Fruit fly (Drosophila melanogaster) whole organism, pupa: ENCODE data around the gene CG32488.

Source experiments
- CG10348 ChIP-seq: fragments of 200-800 bp; sonication (Bioruptor generic); IDR thresholded peaks from 2 replicates; pipeline ENCODE4 v1.3.6; 2022; ENCODE audit warnings: missing biosample characterization, missing genetic modification characterization
- CG12605 ChIP-seq: fragments of 200-800 bp; sonication (Bioruptor generic); IDR thresholded peaks from 2 replicates; pipeline ENCODE4 v1.3.6; 2022; ENCODE audit warnings: missing biosample characterization, missing genetic modification characterization
- CG13204 ChIP-seq: fragments of 200-800 bp; sonication (Bioruptor generic); optimal IDR thresholded peaks from 2 replicates; lab custom pipeline; 2018; ENCODE audit warnings: missing biosample characterization, mild to moderate bottlenecking, missing genetic modification characterization, moderate library complexity
- CG14655 ChIP-seq: fragments of 200-800 bp; sonication (Bioruptor generic); optimal IDR thresholded peaks from 3 replicates; lab custom pipeline; 2017; ENCODE audit warnings: mild to moderate bottlenecking, missing biosample characterization, missing genetic modification reagents, missing genetic modification characterization
- CG15710 ChIP-seq: fragments of 200-800 bp; sonication (Bioruptor generic); optimal IDR thresholded peaks from 2 replicates; lab custom pipeline; 2018; ENCODE audit warnings: missing biosample characterization, mild to moderate bottlenecking, missing genetic modification characterization, moderate library complexity
- CG17806 ChIP-seq: fragments of 200-800 bp; sonication (Bioruptor generic); optimal IDR thresholded peaks from 2 replicates; lab custom pipeline; 2018; ENCODE audit warnings: missing biosample characterization, mild to moderate bottlenecking, missing genetic modification characterization, moderate library complexity
- CG32121 ChIP-seq: fragments of 200-800 bp; sonication (Bioruptor generic); IDR thresholded peaks from 2 replicates; pipeline ENCODE4 v1.3.6; 2022; ENCODE audit warnings: missing biosample characterization, missing genetic modification characterization
- CG34367 ChIP-seq: fragments of 200-800 bp; sonication (Bioruptor generic); optimal IDR thresholded peaks from 2 replicates; lab custom pipeline; 2018; ENCODE audit warnings: missing biosample characterization, mild to moderate bottlenecking, missing genetic modification characterization
- CG4496 ChIP-seq: fragments of 200-800 bp; sonication (Bioruptor generic); IDR thresholded peaks from 3 replicates; pipeline ENCODE4 v1.3.6; 2022; ENCODE audit warnings: missing biosample characterization, missing genetic modification characterization
- CG8159 ChIP-seq: fragments of 200-800 bp; sonication (Bioruptor generic); optimal IDR thresholded peaks from 3 replicates; lab custom pipeline; 2018; ENCODE audit warnings: missing biosample characterization, mild to moderate bottlenecking, missing genetic modification characterization, moderate library complexity
- CG8301 ChIP-seq: fragments of 200-800 bp; sonication (Bioruptor generic); optimal IDR thresholded peaks from 2 replicates; lab custom pipeline; 2018; ENCODE audit warnings: missing biosample characterization, mild to moderate bottlenecking, missing genetic modification characterization
- CG9948 ChIP-seq: fragments of 200-800 bp; sonication (Bioruptor generic); optimal IDR thresholded peaks from 2 replicates; lab custom pipeline; 2018; ENCODE audit warnings: missing biosample characterization, mild to moderate bottlenecking, missing genetic modification characterization, moderate library complexity
- D1 ChIP-seq: fragments of 200-800 bp; sonication (Bioruptor generic); optimal IDR thresholded peaks from 2 replicates; lab custom pipeline; 2018; ENCODE audit warnings: missing biosample characterization, mild to moderate bottlenecking, missing genetic modification characterization, moderate library complexity
- EcR ChIP-seq: fragments of 200-800 bp; sonication (Bioruptor generic); optimal IDR thresholded peaks from 3 replicates; lab custom pipeline; 2019; ENCODE audit warnings: missing biosample characterization, missing genetic modification characterization, mild to moderate bottlenecking, moderate library complexity, missing genetic modification reagents
- Ets98B ChIP-seq: fragments of 200-800 bp; sonication (Bioruptor generic); IDR thresholded peaks from 2 replicates; pipeline ENCODE4 v1.3.6; 2022; ENCODE audit warnings: missing biosample characterization, missing genetic modification characterization
- Pif1A ChIP-seq: fragments of 200-800 bp; sonication (Bioruptor generic); optimal IDR thresholded peaks from 3 replicates; lab custom pipeline; 2016; ENCODE audit warnings: missing biosample characterization, missing genetic modification characterization
- Pif1B ChIP-seq: fragments of 200-800 bp; sonication (Bioruptor generic); optimal IDR thresholded peaks from 3 replicates; lab custom pipeline; 2016; ENCODE audit warnings: missing biosample characterization, missing genetic modification characterization
- Snoo ChIP-seq: fragments of 200-800 bp; sonication (Bioruptor generic); optimal IDR thresholded peaks from 3 replicates; lab custom pipeline; 2017; ENCODE audit warnings: missing biosample characterization, mild to moderate bottlenecking, missing genetic modification characterization, inconsistent platforms
- fd96Ca ChIP-seq: fragments of 200-800 bp; sonication (Bioruptor generic); IDR thresholded peaks from 3 replicates; pipeline ENCODE4 v1.3.6; 2022; ENCODE audit warnings: missing biosample characterization, missing genetic modification characterization
- gl ChIP-seq: fragments of 200-800 bp; sonication (Bioruptor generic); optimal IDR thresholded peaks from 2 replicates; lab custom pipeline; 2018; ENCODE audit warnings: missing biosample characterization, mild to moderate bottlenecking, missing genetic modification characterization
- rn ChIP-seq: fragments of 200-800 bp; sonication (Bioruptor generic); IDR thresholded peaks from 2 replicates; pipeline ENCODE4 v1.3.6; 2022; ENCODE audit warnings: missing biosample characterization, missing genetic modification characterization

CG32488 gene

DNA sequence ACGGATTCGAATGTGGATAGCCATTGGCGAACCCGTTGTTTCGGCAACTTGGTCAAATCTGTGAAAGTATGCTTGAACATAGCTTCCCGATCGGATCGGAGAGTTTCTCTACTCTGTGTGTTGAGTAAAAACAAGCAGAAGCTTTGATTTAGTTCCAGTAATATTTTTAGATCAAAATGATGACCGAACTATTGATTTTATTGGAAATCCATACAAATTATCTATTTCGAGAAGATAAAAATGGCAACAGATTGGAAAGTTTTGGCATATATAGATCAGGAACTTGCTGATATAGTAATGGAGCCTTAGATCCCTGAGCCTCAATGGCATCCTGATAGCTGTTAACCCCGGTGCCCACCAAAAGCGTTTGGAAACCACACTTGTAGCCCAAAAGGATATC is at the start of gene CG32488:
Gene CG32488, minus strand, starts transcription at position 101 of the 400 bp plus-strand sequence.
- TF ChIP-seq CG13204 (GFP tag; lab: Kevin White, UChicago) (no peak), CG17806 (no peak), CG34367 (no peak), CG9948 (tag; lab: Kevin White, UChicago) (no peak), CG4496 (GFP tag; lab: Robert Waterston, UW) (no peak), CG8301 (no peak), rn (GFP tag; lab: Robert Waterston, UW) (no peak)

DNA sequence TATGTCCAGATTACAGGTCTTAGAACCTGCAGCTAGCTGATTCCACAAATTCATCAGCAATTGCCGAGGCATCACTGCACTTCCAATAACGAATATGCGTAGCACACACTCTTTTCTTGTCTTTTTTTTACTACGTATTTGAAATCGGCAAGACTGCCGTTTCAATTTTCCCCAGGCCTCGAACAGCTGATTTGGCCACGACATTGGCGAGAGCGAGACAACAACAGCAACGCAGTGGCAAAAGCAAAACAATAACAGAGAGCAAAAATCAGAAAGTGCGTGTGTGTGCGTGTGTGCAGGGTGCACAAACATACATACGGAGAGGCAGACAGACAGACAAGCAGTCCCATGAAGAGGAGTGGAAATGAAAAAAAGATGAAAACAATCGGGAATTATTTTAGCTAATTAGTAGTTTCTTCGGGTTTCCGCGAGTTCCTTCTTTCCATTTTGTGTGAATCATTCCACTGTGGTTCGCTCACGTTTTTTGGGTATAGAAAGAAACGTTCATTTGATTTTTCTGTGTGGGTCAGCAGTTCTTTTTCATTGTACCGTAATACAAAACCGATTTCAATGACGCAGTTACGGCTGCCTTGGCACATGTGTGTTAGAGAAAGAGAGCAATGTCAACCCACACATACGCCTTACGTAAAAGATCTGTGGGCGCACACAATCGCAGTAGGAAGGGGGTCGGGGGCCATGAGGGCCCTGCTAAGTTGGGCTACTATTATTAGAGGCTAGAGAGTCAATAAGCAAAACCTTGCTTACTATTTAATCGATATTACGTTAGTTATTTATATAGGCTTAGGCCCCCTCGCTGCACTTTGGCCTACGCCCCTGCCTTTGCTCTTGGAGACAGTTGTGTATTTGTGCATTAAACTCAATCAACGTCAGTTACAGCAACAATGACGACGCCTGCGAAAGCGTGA is 44.4 kb upstream of the CG32488 start:
- peak; percentile 100 for TF ChIP-seq Pif1A (GFP tag; lab: Kevin White, UChicago)
- TF ChIP-seq fd96Ca (GFP tag; lab: Robert Waterston, UW) = peak; percentile 100
- TF ChIP-seq CG4496 (GFP tag; lab: Robert Waterston, UW) = peak; percentile 100
- TF ChIP-seq CG32121 (GFP tag; lab: Robert Waterston, UW) = peak; percentile 100
- peak; percentile 100 for TF ChIP-seq Snoo (tag; lab: Kevin White, UChicago)
- peak; percentile 87 for TF ChIP-seq EcR
- peak; percentile 99 for TF ChIP-seq CG17806
- TF ChIP-seq Ets98B = peak; percentile 100
- peak; percentile 98 for TF ChIP-seq CG9948 (tag; lab: Kevin White, UChicago)
- TF ChIP-seq CG8159 (tag; lab: Kevin White, UChicago) = peak; percentile 99
- peak; percentile 99 for TF ChIP-seq Pif1B (GFP tag; lab: Kevin White, UChicago)
- TF ChIP-seq D1 (tag; lab: Kevin White, UChicago) = peak; percentile 83
- TF ChIP-seq CG8301 = peak; percentile 99
- TF ChIP-seq rn (GFP tag; lab: Robert Waterston, UW) = peak; percentile 100
- TF ChIP-seq gl (tag; lab: Kevin White, UChicago) = peak; percentile 97
- TF ChIP-seq CG15710 (tag; lab: Kevin White, UChicago) = peak; percentile 99
- peak; percentile 99 for TF ChIP-seq CG12605 (GFP tag; lab: Robert Waterston, UW)
- peak; percentile 94 for TF ChIP-seq CG13204 (GFP tag; lab: Kevin White, UChicago)
- peak; percentile 99 for TF ChIP-seq CG34367
- TF ChIP-seq CG10348 (GFP tag; lab: Robert Waterston, UW) = peak; percentile 100
- TF ChIP-seq CG14655 (GFP tag; lab: Kevin White, UChicago) = peak; percentile 99

DNA sequence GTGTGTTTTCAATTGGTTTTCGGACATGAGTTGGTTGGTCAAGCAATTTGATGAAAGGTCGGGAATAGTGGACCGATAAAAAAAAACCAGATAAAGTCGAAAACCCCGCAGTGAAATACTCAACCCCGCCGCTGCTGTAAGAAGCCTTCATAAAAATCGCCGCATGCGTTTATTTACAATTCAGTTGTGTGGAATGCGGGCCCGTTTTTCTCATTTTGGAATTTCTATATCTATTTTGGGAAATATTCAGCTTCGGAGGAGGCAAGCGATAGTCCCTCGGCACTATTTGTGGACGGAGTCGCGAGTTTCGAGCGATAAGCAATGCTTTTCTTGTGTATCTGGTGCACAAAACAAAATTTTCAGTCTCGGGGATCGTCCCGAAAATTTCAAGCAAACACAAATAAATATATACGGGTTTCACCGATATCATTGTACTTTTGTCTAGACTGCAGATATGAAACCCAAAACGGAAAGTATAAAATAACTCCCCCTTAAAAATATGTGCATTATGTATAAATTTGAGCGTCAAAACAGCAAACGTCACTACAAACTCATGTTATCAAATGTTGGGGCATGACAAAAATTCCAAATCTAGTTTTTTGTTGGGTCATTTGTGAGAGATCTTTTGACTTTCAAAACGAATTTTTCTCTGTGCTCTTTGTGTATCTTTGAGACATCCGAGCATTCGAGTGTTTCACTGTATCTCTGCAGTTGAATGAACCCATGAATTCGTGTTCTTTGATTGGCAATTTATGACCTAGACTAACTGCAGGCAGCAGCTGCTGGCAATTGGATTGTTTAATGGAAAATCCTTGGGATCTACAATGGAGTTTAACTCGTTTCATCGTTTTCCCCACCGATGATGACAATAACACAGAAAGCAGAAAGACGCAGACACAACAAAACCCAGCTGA is 43.4 kb upstream of the CG32488 start:
- no peak for TF ChIP-seq CG15710 (tag; lab: Kevin White, UChicago)
- TF ChIP-seq CG17806 = no peak
- TF ChIP-seq CG9948 (tag; lab: Kevin White, UChicago) = peak; percentile 10
- TF ChIP-seq Snoo (tag; lab: Kevin White, UChicago) = no peak
- TF ChIP-seq CG10348 (GFP tag; lab: Robert Waterston, UW) = no peak
- no peak for TF ChIP-seq rn (GFP tag; lab: Robert Waterston, UW)
- no peak for TF ChIP-seq CG14655 (GFP tag; lab: Kevin White, UChicago)
- TF ChIP-seq gl (tag; lab: Kevin White, UChicago) = no peak
- TF ChIP-seq CG8301 = peak; percentile 44
- TF ChIP-seq CG8159 (tag; lab: Kevin White, UChicago) = peak; percentile 16
- TF ChIP-seq Pif1B (GFP tag; lab: Kevin White, UChicago) = no peak
- no peak for TF ChIP-seq CG32121 (GFP tag; lab: Robert Waterston, UW)

DNA sequence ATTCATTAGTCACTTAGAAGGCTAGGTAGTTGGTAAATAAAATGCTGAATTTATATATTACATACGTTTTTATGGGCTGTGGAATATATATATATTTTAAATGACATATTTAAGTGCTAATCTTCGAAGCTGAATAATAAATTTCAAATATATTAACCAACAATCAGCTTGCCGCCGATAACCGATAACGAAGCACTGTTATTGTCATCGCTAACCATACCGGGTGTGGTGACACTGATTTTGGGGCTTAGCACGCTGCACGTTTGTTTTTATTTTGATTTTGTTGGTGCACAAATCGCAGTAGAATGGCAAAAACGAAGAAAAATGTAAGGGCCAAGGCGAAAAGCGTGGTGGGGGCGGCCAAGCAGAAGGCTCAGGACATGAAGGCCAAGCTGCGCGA is 39.0 kb upstream of the CG32488 start, which contains the start of gene CG16753:
Gene CG16753, plus strand, starts transcription at position 229 of the 400 bp plus-strand sequence.
- no peak for TF ChIP-seq CG34367
- no peak for TF ChIP-seq CG10348 (GFP tag; lab: Robert Waterston, UW)
- TF ChIP-seq rn (GFP tag; lab: Robert Waterston, UW) = no peak
- TF ChIP-seq gl (tag; lab: Kevin White, UChicago) = no peak
- no peak for TF ChIP-seq Pif1B (GFP tag; lab: Kevin White, UChicago)
- no peak for TF ChIP-seq D1 (tag; lab: Kevin White, UChicago)
- TF ChIP-seq CG8301 = no peak
- TF ChIP-seq CG17806 = no peak
- no peak for TF ChIP-seq CG15710 (tag; lab: Kevin White, UChicago)
- no peak for TF ChIP-seq CG8159 (tag; lab: Kevin White, UChicago)
- no peak for TF ChIP-seq CG12605 (GFP tag; lab: Robert Waterston, UW)
- no peak for TF ChIP-seq CG14655 (GFP tag; lab: Kevin White, UChicago)
- no peak for TF ChIP-seq Ets98B
- TF ChIP-seq CG13204 (GFP tag; lab: Kevin White, UChicago) = no peak
- no peak for TF ChIP-seq fd96Ca (GFP tag; lab: Robert Waterston, UW)
- TF ChIP-seq CG9948 (tag; lab: Kevin White, UChicago) = no peak
- no peak for TF ChIP-seq Snoo (tag; lab: Kevin White, UChicago)
- no peak for TF ChIP-seq CG4496 (GFP tag; lab: Robert Waterston, UW)
- TF ChIP-seq Pif1A (GFP tag; lab: Kevin White, UChicago) = no peak
- no peak for TF ChIP-seq CG32121 (GFP tag; lab: Robert Waterston, UW)
